Fruit fly (Drosophila melanogaster) whole organism, prepupa: ENCODE results near the gene nompC.

ENCODE experiments used
- CG10631 ChIP-seq: fragments of 200-800 bp; sonication (Bioruptor generic); optimal IDR thresholded peaks from 2 replicates; lab custom pipeline; 2016; ENCODE audit warnings: missing biosample characterization, missing genetic modification characterization
- CG11294 ChIP-seq: fragments of 200-800 bp; sonication (Bioruptor generic); IDR thresholded peaks from 2 replicates; pipeline ENCODE4 v1.3.6; 2022; ENCODE audit warnings: missing biosample characterization, missing genetic modification characterization
- CG11902 ChIP-seq: fragments of 200-800 bp; sonication (Bioruptor generic); optimal IDR thresholded peaks from 3 replicates; lab custom pipeline; 2016; ENCODE audit warnings: missing biosample characterization, missing genetic modification characterization
- CG31627 ChIP-seq: fragments of 200-800 bp; sonication (Bioruptor generic); optimal IDR thresholded peaks from 3 replicates; lab custom pipeline; 2016; ENCODE audit warnings: missing biosample characterization, missing genetic modification characterization
- CG32006 ChIP-seq: fragments of 200-800 bp; sonication (Bioruptor generic); optimal IDR thresholded peaks from 3 replicates; lab custom pipeline; 2017; ENCODE audit warnings: missing biosample characterization, mild to moderate bottlenecking, missing genetic modification characterization
- CG34406 ChIP-seq: fragments of 200-800 bp; sonication (Bioruptor generic); optimal IDR thresholded peaks from 3 replicates; lab custom pipeline; 2016; ENCODE audit warnings: missing biosample characterization, missing genetic modification characterization
- CG6276 ChIP-seq: fragments of 200-800 bp; sonication (Bioruptor generic); optimal IDR thresholded peaks from 2 replicates; lab custom pipeline; 2017; ENCODE audit warnings: missing biosample characterization, mild to moderate bottlenecking, missing genetic modification characterization
- CG6808 ChIP-seq: fragments of 200-800 bp; sonication (Bioruptor generic); optimal IDR thresholded peaks from 3 replicates; lab custom pipeline; 2017; ENCODE audit warnings: missing biosample characterization, missing genetic modification characterization, mild to moderate bottlenecking, moderate library complexity, missing genetic modification reagents
- CG6854 ChIP-seq: fragments of 200-800 bp; sonication (Bioruptor generic); optimal IDR thresholded peaks from 2 replicates; lab custom pipeline; 2017; ENCODE audit warnings: missing biosample characterization, mild to moderate bottlenecking, missing genetic modification characterization
- CG8119 ChIP-seq: fragments of 200-800 bp; sonication (Bioruptor generic); IDR thresholded peaks from 3 replicates; pipeline ENCODE4 v1.3.6; 2022; ENCODE audit warnings: missing biosample characterization, missing genetic modification characterization
- CG8319 ChIP-seq: fragments of 200-800 bp; sonication (Bioruptor generic); optimal IDR thresholded peaks from 3 replicates; lab custom pipeline; 2016; ENCODE audit warnings: missing biosample characterization, missing genetic modification characterization
- CG8632 ChIP-seq: fragments of 200-800 bp; sonication (Bioruptor generic); optimal IDR thresholded peaks from 3 replicates; lab custom pipeline; 2016; ENCODE audit warnings: missing biosample characterization, missing genetic modification characterization
- Eip75B ChIP-seq: fragments of 200-800 bp; sonication (Bioruptor generic); optimal IDR thresholded peaks from 3 replicates; lab custom pipeline; 2016; ENCODE audit warnings: missing biosample characterization, missing genetic modification characterization
- Eip78C ChIP-seq: fragments of 200-800 bp; sonication (Bioruptor generic); peaks from one replicate; lab custom pipeline; 2016; ENCODE audit warnings: missing biosample characterization, missing genetic modification characterization
- Eip93F ChIP-seq: fragments of 200-800 bp; sonication (Bioruptor generic); optimal IDR thresholded peaks from 2 replicates; lab custom pipeline; 2016; ENCODE audit warnings: missing biosample characterization, mild to moderate bottlenecking, missing genetic modification characterization
- Ets96B ChIP-seq: fragments of 200-800 bp; optimal IDR thresholded peaks from 2 replicates; lab custom pipeline; 2019; ENCODE audit warnings: missing biosample characterization, mild to moderate bottlenecking, missing genetic modification characterization, moderate library complexity
- Gug ChIP-seq: fragments of 200-800 bp; sonication (Bioruptor generic); IDR thresholded peaks from 2 replicates; pipeline ENCODE4 v1.3.6; 2022; ENCODE audit warnings: missing biosample characterization, missing genetic modification characterization
- Lpt ChIP-seq: fragments of 200-800 bp; sonication (Bioruptor generic); optimal IDR thresholded peaks from 3 replicates; lab custom pipeline; 2016; ENCODE audit warnings: missing biosample characterization, missing genetic modification characterization
- Met ChIP-seq: fragments of 200-800 bp; sonication (Bioruptor generic); optimal IDR thresholded peaks from 3 replicates; lab custom pipeline; 2016; ENCODE audit warnings: missing biosample characterization, missing genetic modification characterization
- Sox102F ChIP-seq: fragments of 200-800 bp; sonication (Bioruptor generic); optimal IDR thresholded peaks from 2 replicates; lab custom pipeline; 2016; ENCODE audit warnings: missing biosample characterization, mild to moderate bottlenecking, missing genetic modification characterization
- Sox14 ChIP-seq: fragments of 200-800 bp; sonication (Bioruptor generic); optimal IDR thresholded peaks from 3 replicates; lab custom pipeline; 2016; ENCODE audit warnings: missing biosample characterization, missing genetic modification characterization
- cyc ChIP-seq: fragments of 200-800 bp; sonication (Bioruptor generic); optimal IDR thresholded peaks from 3 replicates; lab custom pipeline; 2016; ENCODE audit warnings: missing biosample characterization, missing genetic modification characterization
- dac ChIP-seq: fragments of 200-800 bp; sonication (Bioruptor generic); optimal IDR thresholded peaks from 2 replicates; lab custom pipeline; 2017; ENCODE audit warnings: missing biosample characterization, mild to moderate bottlenecking, missing genetic modification characterization
- dsx ChIP-seq: fragments of 200-800 bp; optimal IDR thresholded peaks from 3 replicates; lab custom pipeline; 2019; ENCODE audit warnings: missing biosample characterization, mild to moderate bottlenecking, missing genetic modification characterization, moderate library complexity; ENCODE audit not compliant: poor library complexity, severe bottlenecking
- eg ChIP-seq: fragments of 200-800 bp; sonication (Bioruptor generic); IDR thresholded peaks from 3 replicates; pipeline ENCODE4 v1.3.6; 2022; ENCODE audit warnings: missing biosample characterization, missing genetic modification characterization
- fkh ChIP-seq: fragments of 200-800 bp; sonication (Bioruptor generic); optimal IDR thresholded peaks from 3 replicates; lab custom pipeline; 2017; ENCODE audit warnings: missing biosample characterization, mild to moderate bottlenecking, missing genetic modification characterization, moderate library complexity
- net ChIP-seq: fragments of 200-800 bp; sonication (Bioruptor generic); optimal IDR thresholded peaks from 3 replicates; lab custom pipeline; 2016; ENCODE audit warnings: missing biosample characterization, missing genetic modification characterization
- pdm3 ChIP-seq: fragments of 200-800 bp; sonication (Bioruptor generic); optimal IDR thresholded peaks from 3 replicates; lab custom pipeline; 2016; ENCODE audit warnings: missing biosample characterization, missing genetic modification characterization
- salr ChIP-seq, 2 experiments: fragments of 200-800 bp; sonication (Bioruptor generic); optimal IDR thresholded peaks; 3 replicates each; lab custom pipeline; 2016 to 2018; ENCODE audit warnings: missing biosample characterization in 2 of 2, missing genetic modification characterization in 2 of 2, mild to moderate bottlenecking in 1 of 2
- spab ChIP-seq: fragments of 200-800 bp; sonication (Bioruptor generic); optimal IDR thresholded peaks from 2 replicates; lab custom pipeline; 2017; ENCODE audit warnings: missing biosample characterization, mild to moderate bottlenecking, missing genetic modification characterization, missing genetic modification reagents
- ss ChIP-seq, 2 experiments: fragments of 200-800 bp; sonication (Bioruptor generic); optimal IDR thresholded peaks; 2 replicates in 1 of 2; 3 replicates in 1 of 2; lab custom pipeline; 2017 to 2018; ENCODE audit warnings: mild to moderate bottlenecking in 2 of 2, missing biosample characterization in 2 of 2, missing genetic modification characterization in 2 of 2, moderate library complexity in 1 of 2
- topi ChIP-seq: fragments of 200-800 bp; sonication (Bioruptor generic); optimal IDR thresholded peaks from 3 replicates; lab custom pipeline; 2016; ENCODE audit warnings: missing biosample characterization, missing genetic modification characterization
- vri ChIP-seq: fragments of 200-800 bp; sonication (Bioruptor generic); optimal IDR thresholded peaks from 3 replicates; lab custom pipeline; 2016; ENCODE audit warnings: missing biosample characterization, mild to moderate bottlenecking, missing genetic modification characterization

nompC gene

dm6 chr2L:5326414-5327265, 19.4 kb upstream of the nompC start, which contains the start of the genes Ncoa6 and cype (continued):
- TF ChIP-seq fkh (GFP tag; lab: Kevin White, UChicago), result no peak
- TF ChIP-seq Lpt (GFP tag; lab: Kevin White, UChicago), result no peak
- TF ChIP-seq Met (GFP tag; lab: Kevin White, UChicago), result peak; percentile 2
- no peak for TF ChIP-seq CG6854
- TF ChIP-seq net (GFP tag; lab: Kevin White, UChicago), result no peak
- no peak for TF ChIP-seq Sox102F (GFP tag; lab: Kevin White, UChicago)
- no peak for TF ChIP-seq CG6808
- peak; percentile 24 for TF ChIP-seq CG31627 (GFP tag; lab: Kevin White, UChicago)
- peak; percentile 54 for TF ChIP-seq CG34406

- TF ChIP-seq pdm3 (GFP tag; lab: Kevin White, UChicago) (no peak), vri (GFP tag; lab: Kevin White, UChicago) (peak; percentile 55), dsx (GFP tag; lab: Kevin White, UChicago) (no peak)
These were observed 18.8 kb upstream of the nompC start for dm6 chr2L:5327266-5327621.

- TF ChIP-seq pdm3 (GFP tag; lab: Kevin White, UChicago) (no peak), Gug (GFP tag; lab: Robert Waterston, UW) (no peak), eg (GFP tag; lab: Robert Waterston, UW) (no peak), ss (GFP tag; optimal IDR thresholded peaks at IDR 0.05; lab: Kevin White, UChicago) (no peak), cyc (GFP tag; lab: Kevin White, UChicago) (no peak), Sox14 (GFP tag; lab: Kevin White, UChicago) (no peak), salr (GFP tag; optimal IDR thresholded peaks at IDR 0.05; lab: Kevin White, UChicago) (no peak), Eip93F (GFP tag; lab: Kevin White, UChicago) (no peak), topi (GFP tag; lab: Kevin White, UChicago) (no peak), CG11902 (GFP tag; lab: Kevin White, UChicago) (no peak), Ets96B (no peak)
These were observed 17.0 kb upstream of the nompC start, which contains the start of gene CG14022 for dm6 chr2L:5328829-5329499. CG14022 (minus strand) TSS chr2L:5328879.

dm6 chr2L:5329557-5329956, 16.4 kb upstream of the nompC start, which contains the start of gene TotM:
TotM (plus strand) TSS chr2L:5329857.
- no peak for TF ChIP-seq CG11902 (GFP tag; lab: Kevin White, UChicago)
- no peak for TF ChIP-seq dac (GFP tag; lab: Kevin White, UChicago)
- TF ChIP-seq Eip78C (GFP tag; lab: Kevin White, UChicago), result no peak
- TF ChIP-seq CG10631 (GFP tag; lab: Kevin White, UChicago), result no peak
- no peak for TF ChIP-seq CG6276 (GFP tag; lab: Kevin White, UChicago)
- TF ChIP-seq CG32006 (GFP tag; lab: Kevin White, UChicago), result no peak
- no peak for TF ChIP-seq Eip75B (GFP tag; lab: Kevin White, UChicago)
- TF ChIP-seq CG11294 (GFP tag; lab: Robert Waterston, UW), result no peak
- TF ChIP-seq CG8319 (GFP tag; lab: Kevin White, UChicago), result no peak
- no peak for TF ChIP-seq spab
- TF ChIP-seq CG6808, result no peak
- TF ChIP-seq CG8119 (GFP tag; lab: Robert Waterston, UW), result no peak
- TF ChIP-seq CG8632, result no peak
- no peak for TF ChIP-seq vri (GFP tag; lab: Kevin White, UChicago)
